Worm (Caenorhabditis elegans) whole organism, L4 larva: ENCODE measurements around the gene srlf-31.

Source experiments
- R02D3.7 ChIP-seq: fragments of 150-350 bp; sonication (generic microtip); optimal IDR thresholded peaks from 3 replicates; lab custom pipeline; 2014; ENCODE audit warnings: missing biosample characterization, missing genetic modification characterization
- duxl-1 ChIP-seq: sonication (generic microtip); optimal IDR thresholded peaks from 2 replicates; lab custom pipeline; 2016; ENCODE audit warnings: mild to moderate bottlenecking, missing genetic modification characterization, moderate library complexity, missing compliant biosample characterization; ENCODE audit not compliant: poor library complexity
- egl-27 ChIP-seq: sonication (generic microtip); optimal IDR thresholded peaks from 3 replicates; lab custom pipeline; 2017; ENCODE audit warnings: missing biosample characterization, missing genetic modification reagents, missing genetic modification characterization
- nhr-237 ChIP-seq: sonication (generic microtip); optimal IDR thresholded peaks from 2 replicates; lab custom pipeline; 2017; ENCODE audit warnings: missing biosample characterization, missing genetic modification characterization
- nhr-77 ChIP-seq: fragments of 150-350 bp; optimal IDR thresholded peaks from 2 replicates; lab custom pipeline; 2014; ENCODE audit warnings: missing biosample characterization, missing genetic modification characterization
- zag-1 ChIP-seq: fragments of 150-350 bp; optimal IDR thresholded peaks from 2 replicates; lab custom pipeline; 2014; ENCODE audit warnings: missing biosample characterization, missing genetic modification characterization

ce11 chrIV:11919067-11919466 lies 3.9 kb downstream of the srlf-31 start:
- TF ChIP-seq duxl-1 (tag; lab: Kevin White, UChicago): no peak
- no peak for TF ChIP-seq zag-1 (tag; lab: Kevin White, UChicago)
- TF ChIP-seq nhr-77 (tag; lab: Kevin White, UChicago): no peak
- no peak for TF ChIP-seq R02D3.7
- no peak for TF ChIP-seq egl-27 (tag; lab: Kevin White, UChicago)
- no peak for TF ChIP-seq nhr-237 (tag; lab: Kevin White, UChicago)
